Fruit fly (Drosophila melanogaster) whole organism, pupa: Measurements from ENCODE around the gene Cyp6d5.
A peak's percentile ranks its signal among the peaks of the same experiment; 100 is the strongest.

ENCODE experiments used
- CG10348 ChIP-seq: fragments of 200-800 bp; sonication (Bioruptor generic); IDR thresholded peaks from 2 replicates; pipeline ENCODE4 v1.3.6; 2022; ENCODE audit warnings: missing biosample characterization, missing genetic modification characterization
- CG12605 ChIP-seq: fragments of 200-800 bp; sonication (Bioruptor generic); IDR thresholded peaks from 2 replicates; pipeline ENCODE4 v1.3.6; 2022; ENCODE audit warnings: missing biosample characterization, missing genetic modification characterization
- CG13204 ChIP-seq: fragments of 200-800 bp; sonication (Bioruptor generic); optimal IDR thresholded peaks from 2 replicates; lab custom pipeline; 2018; ENCODE audit warnings: missing biosample characterization, mild to moderate bottlenecking, missing genetic modification characterization, moderate library complexity
- CG14655 ChIP-seq: fragments of 200-800 bp; sonication (Bioruptor generic); optimal IDR thresholded peaks from 3 replicates; lab custom pipeline; 2017; ENCODE audit warnings: mild to moderate bottlenecking, missing biosample characterization, missing genetic modification reagents, missing genetic modification characterization
- CG15710 ChIP-seq: fragments of 200-800 bp; sonication (Bioruptor generic); optimal IDR thresholded peaks from 2 replicates; lab custom pipeline; 2018; ENCODE audit warnings: missing biosample characterization, mild to moderate bottlenecking, missing genetic modification characterization, moderate library complexity
- CG17806 ChIP-seq: fragments of 200-800 bp; sonication (Bioruptor generic); optimal IDR thresholded peaks from 2 replicates; lab custom pipeline; 2018; ENCODE audit warnings: missing biosample characterization, mild to moderate bottlenecking, missing genetic modification characterization, moderate library complexity
- CG32121 ChIP-seq: fragments of 200-800 bp; sonication (Bioruptor generic); IDR thresholded peaks from 2 replicates; pipeline ENCODE4 v1.3.6; 2022; ENCODE audit warnings: missing biosample characterization, missing genetic modification characterization
- CG34367 ChIP-seq: fragments of 200-800 bp; sonication (Bioruptor generic); optimal IDR thresholded peaks from 2 replicates; lab custom pipeline; 2018; ENCODE audit warnings: missing biosample characterization, mild to moderate bottlenecking, missing genetic modification characterization
- CG4496 ChIP-seq: fragments of 200-800 bp; sonication (Bioruptor generic); IDR thresholded peaks from 3 replicates; pipeline ENCODE4 v1.3.6; 2022; ENCODE audit warnings: missing biosample characterization, missing genetic modification characterization
- CG8159 ChIP-seq: fragments of 200-800 bp; sonication (Bioruptor generic); optimal IDR thresholded peaks from 3 replicates; lab custom pipeline; 2018; ENCODE audit warnings: missing biosample characterization, mild to moderate bottlenecking, missing genetic modification characterization, moderate library complexity
- CG8301 ChIP-seq: fragments of 200-800 bp; sonication (Bioruptor generic); optimal IDR thresholded peaks from 2 replicates; lab custom pipeline; 2018; ENCODE audit warnings: missing biosample characterization, mild to moderate bottlenecking, missing genetic modification characterization
- CG9948 ChIP-seq: fragments of 200-800 bp; sonication (Bioruptor generic); optimal IDR thresholded peaks from 2 replicates; lab custom pipeline; 2018; ENCODE audit warnings: missing biosample characterization, mild to moderate bottlenecking, missing genetic modification characterization, moderate library complexity
- D1 ChIP-seq: fragments of 200-800 bp; sonication (Bioruptor generic); optimal IDR thresholded peaks from 2 replicates; lab custom pipeline; 2018; ENCODE audit warnings: missing biosample characterization, mild to moderate bottlenecking, missing genetic modification characterization, moderate library complexity
- EcR ChIP-seq: fragments of 200-800 bp; sonication (Bioruptor generic); optimal IDR thresholded peaks from 3 replicates; lab custom pipeline; 2019; ENCODE audit warnings: missing biosample characterization, missing genetic modification characterization, mild to moderate bottlenecking, moderate library complexity, missing genetic modification reagents
- Ets98B ChIP-seq: fragments of 200-800 bp; sonication (Bioruptor generic); IDR thresholded peaks from 2 replicates; pipeline ENCODE4 v1.3.6; 2022; ENCODE audit warnings: missing biosample characterization, missing genetic modification characterization
- Pif1A ChIP-seq: fragments of 200-800 bp; sonication (Bioruptor generic); optimal IDR thresholded peaks from 3 replicates; lab custom pipeline; 2016; ENCODE audit warnings: missing biosample characterization, missing genetic modification characterization
- Pif1B ChIP-seq: fragments of 200-800 bp; sonication (Bioruptor generic); optimal IDR thresholded peaks from 3 replicates; lab custom pipeline; 2016; ENCODE audit warnings: missing biosample characterization, missing genetic modification characterization
- Snoo ChIP-seq: fragments of 200-800 bp; sonication (Bioruptor generic); optimal IDR thresholded peaks from 3 replicates; lab custom pipeline; 2017; ENCODE audit warnings: missing biosample characterization, mild to moderate bottlenecking, missing genetic modification characterization, inconsistent platforms
- fd96Ca ChIP-seq: fragments of 200-800 bp; sonication (Bioruptor generic); IDR thresholded peaks from 3 replicates; pipeline ENCODE4 v1.3.6; 2022; ENCODE audit warnings: missing biosample characterization, missing genetic modification characterization
- gl ChIP-seq: fragments of 200-800 bp; sonication (Bioruptor generic); optimal IDR thresholded peaks from 2 replicates; lab custom pipeline; 2018; ENCODE audit warnings: missing biosample characterization, mild to moderate bottlenecking, missing genetic modification characterization
- rn ChIP-seq: fragments of 200-800 bp; sonication (Bioruptor generic); IDR thresholded peaks from 2 replicates; pipeline ENCODE4 v1.3.6; 2022; ENCODE audit warnings: missing biosample characterization, missing genetic modification characterization

Cyp6d5 gene

DNA sequence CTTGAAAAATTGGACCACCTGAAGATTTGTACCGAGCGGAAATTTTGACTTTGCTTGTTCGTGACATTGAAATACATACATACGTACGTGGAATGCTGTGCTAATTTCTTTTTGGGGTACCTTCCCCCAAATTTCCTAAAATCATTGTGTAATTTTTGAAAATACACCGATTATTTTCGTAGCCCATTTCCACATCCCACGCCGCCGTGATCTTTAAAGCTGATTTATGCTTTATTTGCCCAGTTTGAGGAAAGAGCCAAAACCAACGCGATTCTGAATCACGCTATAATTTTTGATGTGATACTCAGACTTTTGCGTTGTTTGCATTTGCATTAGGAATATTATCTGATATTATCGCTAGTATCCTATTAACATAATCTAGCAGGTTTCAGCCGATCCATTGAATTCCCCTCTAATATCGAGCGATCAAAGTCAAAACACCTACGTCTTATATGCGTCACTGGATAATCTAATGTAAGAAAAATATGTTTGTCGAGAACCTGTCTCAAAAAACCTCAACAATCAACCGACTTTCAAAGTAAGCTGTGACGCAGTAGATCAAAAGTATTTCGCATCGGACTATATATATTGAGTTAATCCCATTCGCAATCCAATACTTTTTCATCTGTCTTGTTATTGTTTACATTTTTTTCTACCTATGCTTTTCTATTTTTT is 34.0 kb downstream of the Cyp6d5 start:
- TF ChIP-seq Pif1A (GFP tag; lab: Kevin White, UChicago) (no peak), CG34367 (tag; lab: Kevin White, UChicago) (no peak)

DNA sequence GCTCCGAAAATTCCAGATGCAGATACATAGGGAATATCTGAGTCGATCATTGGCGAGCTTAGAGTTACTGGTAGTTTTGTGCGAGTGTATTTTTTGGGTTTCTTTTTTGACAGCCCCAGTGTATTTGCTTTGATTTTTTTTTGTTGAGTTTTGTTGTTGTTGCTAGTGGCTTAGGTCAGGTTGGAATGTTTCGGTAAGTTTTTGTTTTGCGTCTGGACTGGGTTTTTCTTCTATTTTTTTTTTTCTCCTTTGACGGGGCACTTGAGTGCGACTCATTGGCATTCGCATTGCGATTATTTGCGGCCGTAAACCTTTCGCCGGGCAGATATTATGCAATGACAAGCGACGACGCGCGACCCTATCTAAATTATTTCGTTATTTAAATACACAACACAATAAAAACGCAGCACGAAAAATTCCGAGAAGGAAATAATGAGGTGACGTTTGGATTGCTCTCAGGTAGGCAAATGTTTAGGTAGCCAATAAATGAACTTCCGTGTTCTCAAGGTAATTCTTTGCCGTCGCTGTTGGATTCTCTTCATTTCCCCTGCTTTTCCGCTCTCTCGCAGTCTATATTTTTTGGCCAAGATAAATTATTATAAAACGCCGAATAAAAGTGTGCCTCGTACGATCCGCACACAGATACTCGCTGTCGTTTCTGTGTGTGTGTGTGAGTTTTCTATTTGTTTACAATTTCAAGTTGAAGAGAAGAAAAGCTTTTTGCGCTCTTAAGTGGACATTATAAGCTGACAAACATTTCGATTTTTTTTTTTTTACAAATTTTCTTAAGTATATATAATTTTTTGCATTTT is 35.3 kb downstream of the Cyp6d5 start:
- no peak for TF ChIP-seq EcR (GFP tag; lab: Kevin White, UChicago)
- TF ChIP-seq, all 21 proteins: peak for 0

DNA sequence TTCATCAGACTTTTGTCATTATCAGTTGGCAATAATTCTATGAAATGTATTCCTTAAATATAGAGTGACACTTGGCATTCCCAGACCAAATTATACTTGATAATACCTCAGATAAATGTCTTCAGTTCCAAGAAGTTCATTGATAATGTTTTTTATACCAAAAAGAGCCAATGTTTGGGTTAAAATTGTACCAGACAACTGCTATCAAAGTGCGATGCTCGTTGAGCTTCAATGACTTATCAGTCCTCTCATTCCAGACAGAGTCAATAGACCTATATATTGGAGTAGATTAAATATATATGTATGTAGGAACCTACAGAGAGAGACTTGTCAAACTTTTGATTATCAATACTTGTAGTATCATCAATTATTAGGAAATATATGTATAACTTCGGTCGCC is 36.2 kb downstream of the Cyp6d5 start:
- TF ChIP-seq EcR (GFP tag; lab: Kevin White, UChicago) (peak; percentile 77), Pif1A (GFP tag; lab: Kevin White, UChicago) (no peak)

DNA sequence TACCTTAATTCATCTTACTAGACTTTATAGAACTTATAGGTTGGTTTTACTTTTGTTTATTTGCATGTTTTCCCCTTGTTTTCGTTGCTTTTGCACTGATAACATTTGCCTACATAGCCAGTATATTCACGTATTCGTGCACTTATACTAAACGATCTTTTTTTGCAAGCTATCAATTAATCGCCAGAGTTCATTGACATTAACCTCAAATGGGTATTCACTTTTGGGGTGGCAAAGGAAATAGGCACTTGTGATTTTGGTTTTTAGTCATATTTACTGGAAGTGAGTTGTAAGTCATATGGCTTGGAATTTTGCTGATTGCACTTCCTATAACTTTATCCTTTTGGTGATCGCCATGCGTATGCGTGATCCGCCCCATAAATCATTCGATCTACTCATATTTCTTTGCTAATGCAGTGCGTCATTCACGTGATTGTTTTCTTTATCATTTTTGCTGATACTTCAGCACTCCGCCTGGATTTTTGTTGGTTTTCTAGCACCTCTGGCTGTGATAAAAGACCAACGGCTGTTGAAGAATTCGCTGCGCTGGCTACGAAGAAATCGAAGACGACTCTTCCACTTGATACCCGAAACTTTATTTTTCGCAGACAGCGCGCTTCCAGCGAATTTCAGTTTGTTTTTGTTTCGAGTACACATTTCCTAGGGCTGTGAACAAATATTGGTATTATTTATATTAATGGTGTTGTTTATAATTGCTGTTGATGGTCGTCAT is 39.0 kb downstream of the Cyp6d5 start:
- TF ChIP-seq EcR (GFP tag; lab: Kevin White, UChicago) (peak; percentile 75), CG15710 (tag; lab: Kevin White, UChicago) (no peak), rn (no peak), CG13204 (GFP tag; lab: Kevin White, UChicago) (no peak)
- TF ChIP-seq, all 21 proteins: peak for 1

DNA sequence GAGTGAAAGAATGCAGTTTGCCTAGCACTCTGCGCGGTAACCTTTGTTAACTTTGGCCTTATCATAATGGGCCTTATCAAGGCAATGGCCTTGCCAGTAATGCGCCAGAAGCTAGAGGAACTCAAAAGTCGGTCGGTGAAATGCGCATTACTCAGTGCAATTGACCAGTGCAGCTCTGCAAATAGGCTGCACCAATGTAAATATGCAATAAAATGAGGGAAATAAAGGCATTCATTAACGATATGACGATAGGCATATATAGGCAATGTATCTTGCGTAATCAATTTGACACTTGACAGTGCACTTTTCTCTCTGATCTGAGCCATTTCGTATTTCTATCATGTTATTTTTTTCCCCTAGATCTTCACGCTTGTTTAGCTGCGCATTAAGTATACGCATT is 41.1 kb downstream of the Cyp6d5 start:
- TF ChIP-seq gl (peak; percentile 23), rn (no peak), CG8301 (tag; lab: Kevin White, UChicago) (no peak), Pif1B (GFP tag; lab: Kevin White, UChicago) (peak; percentile 24), Pif1A (GFP tag; lab: Kevin White, UChicago) (peak; percentile 25), CG14655 (GFP tag; lab: Kevin White, UChicago) (no peak)
- TF ChIP-seq, all 21 proteins: peak for 3

DNA sequence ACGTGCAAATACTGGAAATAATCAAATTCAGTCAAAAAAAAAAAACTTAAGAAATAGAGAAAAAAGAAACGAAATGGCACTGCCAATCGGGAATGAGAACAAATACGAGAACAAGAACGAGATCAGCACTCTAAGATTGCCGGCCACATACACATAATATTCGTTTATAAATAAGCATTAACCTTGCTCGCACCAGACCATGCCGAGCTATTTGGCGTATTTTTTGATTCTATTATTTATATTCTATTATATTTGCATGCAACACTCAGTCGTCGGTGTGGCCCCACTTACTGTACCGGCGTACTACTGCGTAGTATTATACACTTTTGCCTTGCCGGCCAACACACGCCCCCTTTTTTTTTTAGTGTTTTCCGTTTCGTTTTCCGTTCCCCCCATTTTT is 41.6 kb downstream of the Cyp6d5 start:
- TF ChIP-seq Snoo (tag; lab: Kevin White, UChicago) (no peak), Pif1B (GFP tag; lab: Kevin White, UChicago) (no peak), CG32121 (peak; percentile 19; the same call in 1 of the 2 replicates), CG34367 (tag; lab: Kevin White, UChicago) (no peak), gl (no peak), rn (no peak), CG9948 (tag; lab: Kevin White, UChicago) (no peak), Ets98B (no peak), CG10348 (GFP tag; lab: Robert Waterston, UW) (no peak), CG4496 (0 out of 3 replicates have a peak, but pooled peaks have one; percentile 40), CG15710 (tag; lab: Kevin White, UChicago) (no peak)

DNA sequence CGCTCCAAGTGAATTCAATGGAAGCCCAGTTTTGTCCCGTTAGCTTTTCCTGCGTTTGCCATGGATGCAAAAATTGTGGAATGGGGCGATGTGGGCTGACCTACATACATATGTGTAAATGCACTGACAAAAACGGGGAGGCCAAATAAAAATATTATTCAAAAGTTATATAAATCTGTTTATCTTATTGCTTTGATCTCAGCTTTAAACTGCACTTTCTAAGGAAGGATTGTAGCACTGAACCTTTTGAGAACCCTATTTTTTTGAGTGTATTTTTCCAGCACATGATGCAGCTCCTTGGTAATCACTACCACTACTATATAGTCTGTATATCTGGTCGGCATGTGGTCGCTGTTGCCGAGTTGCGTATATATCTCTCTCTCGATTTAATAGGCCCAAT is 48.0 kb downstream of the Cyp6d5 start:
- TF ChIP-seq Pif1B (GFP tag; lab: Kevin White, UChicago) (peak; percentile 41), fd96Ca (no peak), CG17806 (tag; lab: Kevin White, UChicago) (peak; percentile 72), Ets98B (no peak), Pif1A (GFP tag; lab: Kevin White, UChicago) (peak; percentile 43), Snoo (tag; lab: Kevin White, UChicago) (peak; percentile 21), CG8159 (tag; lab: Kevin White, UChicago) (peak; percentile 71), CG13204 (GFP tag; lab: Kevin White, UChicago) (no peak), rn (no peak), EcR (GFP tag; lab: Kevin White, UChicago) (no peak), CG4496 (peak; percentile 85), CG32121 (peak; percentile 54; the same call in 1 of the 2 replicates), CG9948 (tag; lab: Kevin White, UChicago) (peak; percentile 39), D1 (peak; percentile 36), gl (no peak), CG12605 (GFP tag; lab: Robert Waterston, UW) (0 out of 2 replicates have a peak, but pooled peaks have one; percentile 26), CG10348 (GFP tag; lab: Robert Waterston, UW) (no peak), CG14655 (GFP tag; lab: Kevin White, UChicago) (peak; percentile 55), CG15710 (tag; lab: Kevin White, UChicago) (peak; percentile 58), CG8301 (tag; lab: Kevin White, UChicago) (peak; percentile 68), CG34367 (tag; lab: Kevin White, UChicago) (peak; percentile 13)
